Fruit fly (Drosophila melanogaster) whole organism, embryonic: ENCODE data around the gene Rnf146.

ENCODE experiments used
- Atf-2 ChIP-seq: fragments of 200-800 bp; sonication (Bioruptor generic); optimal IDR thresholded peaks from 2 replicates; lab custom pipeline; 2016; ENCODE audit warnings: missing biosample characterization, missing genetic modification characterization
- Bgb ChIP-seq: fragments of 200-800 bp; sonication (Bioruptor generic); IDR thresholded peaks from 2 replicates; pipeline ENCODE4 v1.3.6; 2022; ENCODE audit warnings: missing biosample characterization, missing genetic modification characterization; ENCODE audit not compliant: partially characterized antibody
- Bteb2 ChIP-seq: fragments of 200-800 bp; sonication (Bioruptor generic); optimal IDR thresholded peaks from 2 replicates; lab custom pipeline; 2016; ENCODE audit warnings: missing biosample characterization, missing genetic modification characterization
- CG11723 ChIP-seq: fragments of 200-800 bp; sonication (Bioruptor generic); optimal IDR thresholded peaks from 2 replicates; lab custom pipeline; 2017; ENCODE audit warnings: missing biosample characterization, mild to moderate bottlenecking, missing genetic modification characterization
- CG12071 ChIP-seq: fragments of 200-800 bp; sonication (Bioruptor generic); optimal IDR thresholded peaks from 3 replicates; lab custom pipeline; 2018; ENCODE audit warnings: missing biosample characterization, mild to moderate bottlenecking, missing genetic modification characterization
- CG12219 ChIP-seq: fragments of 200-800 bp; sonication (Bioruptor generic); optimal IDR thresholded peaks from 3 replicates; lab custom pipeline; 2018; ENCODE audit warnings: missing biosample characterization, mild to moderate bottlenecking, missing genetic modification characterization
- CG12942 ChIP-seq: fragments of 200-800 bp; sonication (Bioruptor generic); optimal IDR thresholded peaks from 3 replicates; lab custom pipeline; 2016; ENCODE audit warnings: missing biosample characterization, missing genetic modification characterization
- CG15696 ChIP-seq: fragments of 200-800 bp; sonication (Bioruptor generic); optimal IDR thresholded peaks from 2 replicates; lab custom pipeline; 2019; ENCODE audit warnings: missing biosample characterization, mild to moderate bottlenecking, missing genetic modification characterization, moderate library complexity
- CG16779 ChIP-seq: fragments of 200-800 bp; sonication (Bioruptor generic); IDR thresholded peaks from 2 replicates; pipeline ENCODE4 v1.3.6; 2022; ENCODE audit warnings: missing biosample characterization, missing genetic modification characterization
- CG17361 ChIP-seq: fragments of 200-800 bp; sonication (Bioruptor generic); IDR thresholded peaks from 3 replicates; pipeline ENCODE4 v1.3.6; 2022; ENCODE audit warnings: missing biosample characterization, missing genetic modification characterization
- CG17612 ChIP-seq: fragments of 200-800 bp; sonication (Bioruptor generic); IDR thresholded peaks from 2 replicates; pipeline ENCODE4 v1.3.6; 2022; ENCODE audit warnings: missing biosample characterization, missing genetic modification characterization
- CG2199 ChIP-seq: fragments of 200-800 bp; sonication (Bioruptor generic); IDR thresholded peaks from 3 replicates; pipeline ENCODE4 v1.3.6; 2022; ENCODE audit warnings: missing biosample characterization, missing genetic modification characterization
- CG42726 ChIP-seq: fragments of 200-800 bp; sonication (Bioruptor generic); IDR thresholded peaks from 2 replicates; pipeline ENCODE4 v1.3.6; 2022; ENCODE audit warnings: missing biosample characterization, missing genetic modification characterization; ENCODE audit not compliant: partially characterized antibody
- CG4404 ChIP-seq: fragments of 200-800 bp; sonication (Bioruptor generic); IDR thresholded peaks from 2 replicates; pipeline ENCODE4 v1.3.6; 2022; ENCODE audit warnings: missing biosample characterization, missing genetic modification characterization
- CG5180 ChIP-seq: fragments of 200-800 bp; sonication (Bioruptor generic); optimal IDR thresholded peaks from 3 replicates; lab custom pipeline; 2017; ENCODE audit warnings: missing biosample characterization, missing genetic modification characterization, mild to moderate bottlenecking, moderate library complexity, missing genetic modification reagents
- CG5245 ChIP-seq: fragments of 200-800 bp; sonication (Bioruptor generic); optimal IDR thresholded peaks from 3 replicates; lab custom pipeline; 2016; ENCODE audit warnings: missing biosample characterization, missing genetic modification characterization
- CG7556 ChIP-seq: fragments of 200-800 bp; sonication (Bioruptor generic); optimal IDR thresholded peaks from 2 replicates; lab custom pipeline; 2017; ENCODE audit warnings: missing biosample characterization, mild to moderate bottlenecking, missing genetic modification characterization
- CG8290 ChIP-seq, 3 experiments: fragments of 200-800 bp; sonication (Bioruptor generic); optimal IDR thresholded peaks; 2 replicates each; lab custom pipeline; 2016 to 2019; ENCODE audit warnings: missing biosample characterization in 3 of 3, missing genetic modification characterization in 3 of 3, mild to moderate bottlenecking in 2 of 3, moderate library complexity in 1 of 3
- CG8924 ChIP-seq: fragments of 200-800 bp; optimal IDR thresholded peaks from 3 replicates; lab custom pipeline; 2019; ENCODE audit warnings: missing biosample characterization, mild to moderate bottlenecking, missing genetic modification characterization, moderate library complexity
- Dfd ChIP-seq, 2 experiments: fragments of >200 bp; optimal IDR thresholded peaks; 2 replicates each; lab custom pipeline; 2017; ENCODE audit warnings: missing biosample characterization in 2 of 2, missing genetic modification characterization in 2 of 2
- HLH3B ChIP-seq: fragments of 200-800 bp; sonication (Bioruptor generic); IDR thresholded peaks from 2 replicates; pipeline ENCODE4 v1.3.6; 2022; ENCODE audit warnings: missing biosample characterization, missing genetic modification characterization
- HLH4C ChIP-seq: fragments of 200-800 bp; sonication (Bioruptor generic); IDR thresholded peaks from 3 replicates; pipeline ENCODE4 v1.3.6; 2022; ENCODE audit warnings: missing biosample characterization, missing genetic modification characterization; ENCODE audit not compliant: partially characterized antibody
- HmgD ChIP-seq: fragments of 200-800 bp; sonication (Bioruptor generic); optimal IDR thresholded peaks from 3 replicates; lab custom pipeline; 2016; ENCODE audit warnings: missing biosample characterization, missing genetic modification characterization
- Hsf ChIP-seq: fragments of 200-800 bp; sonication (Bioruptor generic); optimal IDR thresholded peaks from 3 replicates; lab custom pipeline; 2016; ENCODE audit warnings: missing biosample characterization, missing genetic modification characterization
- Nf-YB ChIP-seq: fragments of 200-800 bp; sonication (Bioruptor generic); optimal IDR thresholded peaks from 3 replicates; lab custom pipeline; 2019; ENCODE audit warnings: missing biosample characterization, mild to moderate bottlenecking, missing genetic modification characterization, moderate library complexity
- Nf-YC ChIP-seq: fragments of 200-800 bp; optimal IDR thresholded peaks from 3 replicates; lab custom pipeline; 2019; ENCODE audit warnings: missing biosample characterization, mild to moderate bottlenecking, missing genetic modification characterization, moderate library complexity
- Sox102F ChIP-seq: fragments of 200-800 bp; sonication (Bioruptor generic); optimal IDR thresholded peaks from 2 replicates; lab custom pipeline; 2018; ENCODE audit warnings: missing biosample characterization, mild to moderate bottlenecking, missing genetic modification characterization, moderate library complexity
- Stat92E ChIP-seq, 3 experiments: fragments of >200 bp in 2 of 3; fragments of 200-800 bp in 1 of 3; sonication (Bioruptor generic) in 1 of 3; optimal IDR thresholded peaks; 2 replicates each; lab custom pipeline; 2017 to 2019; ENCODE audit warnings: missing biosample characterization in 3 of 3, missing genetic modification characterization in 3 of 3, mild to moderate bottlenecking in 1 of 3, moderate library complexity in 1 of 3
- bcd ChIP-seq: fragments of 200-800 bp; sonication (Bioruptor generic); optimal IDR thresholded peaks from 2 replicates; lab custom pipeline; 2017; ENCODE audit warnings: missing biosample characterization, mild to moderate bottlenecking, missing genetic modification characterization
- bigmax ChIP-seq: fragments of 200-800 bp; sonication (Bioruptor generic); optimal IDR thresholded peaks from 2 replicates; lab custom pipeline; 2018; ENCODE audit warnings: missing biosample characterization, mild to moderate bottlenecking, missing genetic modification characterization
- crp ChIP-seq, 2 experiments: fragments of 200-800 bp; sonication (Bioruptor generic); optimal IDR thresholded peaks; 2 replicates in 1 of 2; 3 replicates in 1 of 2; lab custom pipeline; 2017; ENCODE audit warnings: missing biosample characterization in 2 of 2, missing genetic modification characterization in 2 of 2, mild to moderate bottlenecking in 1 of 2, moderate library complexity in 1 of 2
- dati ChIP-seq: fragments of 200-800 bp; sonication (Bioruptor generic); IDR thresholded peaks from 2 replicates; pipeline ENCODE4 v1.3.6; 2022; ENCODE audit warnings: missing biosample characterization, missing genetic modification characterization
- dm ChIP-seq: fragments of 200-800 bp; sonication (Bioruptor generic); optimal IDR thresholded peaks from 3 replicates; lab custom pipeline; 2016; ENCODE audit warnings: missing biosample characterization, missing genetic modification characterization
- ind ChIP-seq: fragments of 200-800 bp; sonication (Bioruptor generic); optimal IDR thresholded peaks from 3 replicates; lab custom pipeline; 2016; ENCODE audit warnings: missing biosample characterization, missing genetic modification characterization
- jigr1 ChIP-seq: fragments of 200-800 bp; sonication (Bioruptor generic); IDR thresholded peaks from 3 replicates; pipeline ENCODE4 v1.3.6; 2022; ENCODE audit warnings: missing biosample characterization, missing genetic modification characterization
- ken ChIP-seq: fragments of 200-800 bp; sonication (Bioruptor generic); IDR thresholded peaks from 3 replicates; pipeline ENCODE4 v1.3.6; 2022; ENCODE audit warnings: missing biosample characterization, missing genetic modification characterization
- lmd ChIP-seq: fragments of 200-800 bp; sonication (Bioruptor generic); IDR thresholded peaks from 2 replicates; pipeline ENCODE4 v1.3.6; 2022; ENCODE audit warnings: missing biosample characterization, missing genetic modification characterization
- lov ChIP-seq, 2 experiments: fragments of 200-800 bp in 1 of 2; fragments of >200 bp in 1 of 2; sonication (Bioruptor generic) in 1 of 2; IDR thresholded peaks in 1 of 2; optimal IDR thresholded peaks in 1 of 2; 2 replicates in 1 of 2; 3 replicates in 1 of 2; pipeline versions ENCODE4 v1.3.6 to Lab custom; 2017 to 2022; ENCODE audit warnings: missing biosample characterization in 1 of 2, missing genetic modification characterization in 1 of 2
- mld ChIP-seq: fragments of 200-800 bp; sonication (Bioruptor generic); IDR thresholded peaks from 3 replicates; pipeline ENCODE4 v1.3.6; 2022; ENCODE audit warnings: missing biosample characterization, missing genetic modification characterization; ENCODE audit not compliant: partially characterized antibody
- prd ChIP-seq, 3 experiments: fragments of >200 bp in 2 of 3; fragments of 200-800 bp in 1 of 3; sonication (Bioruptor generic) in 1 of 3; optimal IDR thresholded peaks in 2 of 3; IDR thresholded peaks in 1 of 3; 2 replicates in 2 of 3; 3 replicates in 1 of 3; pipeline versions ENCODE4 v1.3.6 to Lab custom; 2017 to 2022; ENCODE audit warnings: missing biosample characterization in 1 of 3, missing genetic modification characterization in 1 of 3
- ranshi ChIP-seq: fragments of 200-800 bp; sonication (Bioruptor generic); IDR thresholded peaks from 2 replicates; pipeline ENCODE4 v1.3.6; 2022; ENCODE audit warnings: missing biosample characterization, missing genetic modification characterization
- seq ChIP-seq: fragments of 200-800 bp; sonication (Bioruptor generic); IDR thresholded peaks from 2 replicates; pipeline ENCODE4 v1.3.6; 2022; ENCODE audit warnings: missing biosample characterization, missing genetic modification characterization
- sr ChIP-seq: fragments of 200-800 bp; sonication (Bioruptor generic); IDR thresholded peaks from 3 replicates; pipeline ENCODE4 v1.3.6; 2022; ENCODE audit warnings: missing biosample characterization, missing genetic modification characterization
- tin ChIP-seq: fragments of 200-800 bp; sonication (Bioruptor generic); optimal IDR thresholded peaks from 3 replicates; lab custom pipeline; 2016; ENCODE audit warnings: missing biosample characterization, missing genetic modification characterization
- tx ChIP-seq: fragments of 200-800 bp; sonication (Bioruptor generic); optimal IDR thresholded peaks from 2 replicates; lab custom pipeline; 2016; ENCODE audit warnings: missing biosample characterization, missing genetic modification characterization
- unc-4 ChIP-seq: fragments of 200-800 bp; sonication (Bioruptor generic); IDR thresholded peaks from 2 replicates; pipeline ENCODE4 v1.3.6; 2022; ENCODE audit warnings: missing biosample characterization, missing genetic modification characterization; ENCODE audit not compliant: partially characterized antibody
- wdn ChIP-seq: fragments of 200-800 bp; sonication (Bioruptor generic); IDR thresholded peaks from 2 replicates; pipeline ENCODE4 v1.3.6; 2022; ENCODE audit warnings: missing biosample characterization, missing genetic modification characterization
- yki ChIP-seq: fragments of >200 bp; optimal IDR thresholded peaks from 3 replicates; lab custom pipeline; 2018
- zf30C ChIP-seq: fragments of 200-800 bp; sonication (Bioruptor generic); optimal IDR thresholded peaks from 3 replicates; lab custom pipeline; 2018; ENCODE audit warnings: missing biosample characterization, mild to moderate bottlenecking, missing genetic modification characterization

Rnf146 gene

dm6 chr3L:19612172-19612571 lies 30.4 kb downstream of the Rnf146 start, which contains the start of the genes Lon and PIG-F (continued):
- TF ChIP-seq CG12071 (GFP tag; lab: Kevin White, UChicago): peak; percentile 93
- TF ChIP-seq Stat92E (GFP tag; optimal IDR thresholded peaks at IDR 0.05; lab: Kevin White, UChicago): peak in 1 of 3 experiments; percentile 95
- no peak for TF ChIP-seq prd (optimal IDR thresholded peaks at IDR 0.05; lab: Kevin White, UChicago)
- TF ChIP-seq prd (GFP tag; IDR thresholded peaks at IDR 0.05; lab: Robert Waterston, UW): peak; percentile 99
- TF ChIP-seq CG42726 (GFP tag; lab: Robert Waterston, UW): 0 out of 2 replicates have a peak, but pooled peaks have one; percentile 32
- TF ChIP-seq CG4404 (GFP tag; lab: Robert Waterston, UW): peak; percentile 99
- peak; percentile 65 for TF ChIP-seq bigmax
- peak; percentile 98 for TF ChIP-seq Atf-2 (GFP tag; lab: Kevin White, UChicago)
- TF ChIP-seq ind (GFP tag; lab: Kevin White, UChicago): peak; percentile 100
- peak; percentile 99 for TF ChIP-seq CG8924
- peak; percentile 94 for TF ChIP-seq Nf-YC (tag; lab: Kevin White, UChicago)
- peak; percentile 95 for TF ChIP-seq CG17612 (GFP tag; lab: Robert Waterston, UW)
- TF ChIP-seq CG5180 (GFP tag; lab: Kevin White, UChicago): peak; percentile 92
- TF ChIP-seq CG5245 (GFP tag; lab: Kevin White, UChicago): peak; percentile 98
- peak; percentile 51; the same call in 1 of the 2 replicates for TF ChIP-seq unc-4 (GFP tag; lab: Robert Waterston, UW)
- TF ChIP-seq ken: peak; percentile 98
- peak; percentile 94 for TF ChIP-seq dm (GFP tag; lab: Kevin White, UChicago)
- TF ChIP-seq Bteb2 (GFP tag; lab: Kevin White, UChicago): peak; percentile 97
- peak; percentile 97 for TF ChIP-seq wdn (GFP tag; lab: Robert Waterston, UW)
- peak; percentile 63 for TF ChIP-seq Bgb (GFP tag; lab: Robert Waterston, UW)
- TF ChIP-seq tin (GFP tag; lab: Kevin White, UChicago): peak; percentile 100
- peak; percentile 99 for TF ChIP-seq CG7556 (GFP tag; lab: Kevin White, UChicago)
- TF ChIP-seq mld (GFP tag; lab: Robert Waterston, UW): 0 out of 3 replicates have a peak, but pooled peaks have one; percentile 15
- peak; percentile 97 for TF ChIP-seq HmgD (GFP tag; lab: Kevin White, UChicago)
- peak; percentile 71 for TF ChIP-seq HLH4C (GFP tag; lab: Robert Waterston, UW)
- peak; percentile 99 for TF ChIP-seq Sox102F (GFP tag; lab: Kevin White, UChicago)
- TF ChIP-seq CG8290 (GFP tag; optimal IDR thresholded peaks at IDR 0.05; lab: Kevin White, UChicago): peak; percentile 99
- TF ChIP-seq CG8290 (tag; optimal IDR thresholded peaks at IDR 0.05; lab: Kevin White, UChicago): peak in 1 of 2 experiments; percentile 98
- TF ChIP-seq lmd (GFP tag; lab: Robert Waterston, UW): peak; percentile 99
- peak; percentile 100 for TF ChIP-seq CG15696 (tag; lab: Kevin White, UChicago)
- no peak for TF ChIP-seq lov (optimal IDR thresholded peaks at IDR 0.05; lab: Kevin White, UChicago)
- peak; percentile 95 for TF ChIP-seq lov (GFP tag; IDR thresholded peaks at IDR 0.05; lab: Robert Waterston, UW)
- TF ChIP-seq tx (GFP tag; lab: Kevin White, UChicago): peak; percentile 98
- TF ChIP-seq HLH3B (GFP tag; lab: Robert Waterston, UW): peak; percentile 98
- TF ChIP-seq crp (GFP tag; optimal IDR thresholded peaks at IDR 0.05; lab: Kevin White, UChicago): peak; percentile 46 to 78
- TF ChIP-seq ranshi (GFP tag; lab: Robert Waterston, UW): peak; percentile 98
- TF ChIP-seq CG12219: peak; percentile 96
- TF ChIP-seq Dfd (GFP tag; optimal IDR thresholded peaks at IDR 0.05; lab: Kevin White, UChicago): peak in 1 of 2 experiments; percentile 85
- TF ChIP-seq jigr1: peak; percentile 97
- peak; percentile 95 for TF ChIP-seq CG2199 (GFP tag; lab: Robert Waterston, UW)
- TF ChIP-seq Nf-YB: peak; percentile 90
- TF ChIP-seq sr (GFP tag; lab: Robert Waterston, UW): peak; percentile 83; the same call in 2 of the 3 replicates
- TF ChIP-seq bcd (GFP tag; lab: Kevin White, UChicago): peak; percentile 99
- TF ChIP-seq Hsf (GFP tag; lab: Kevin White, UChicago): peak; percentile 99
- peak; percentile 93 for TF ChIP-seq dati
- no peak for TF ChIP-seq yki (lab: Kevin White, UChicago)
- peak; percentile 100 for TF ChIP-seq CG17361 (GFP tag; lab: Robert Waterston, UW)
- peak; percentile 99 for TF ChIP-seq CG11723 (GFP tag; lab: Kevin White, UChicago)
- TF ChIP-seq seq (GFP tag; lab: Robert Waterston, UW): peak; percentile 99
- peak; percentile 93 for TF ChIP-seq CG16779
- peak; percentile 63 for TF ChIP-seq zf30C (GFP tag; lab: Kevin White, UChicago)
- peak; percentile 99 for TF ChIP-seq CG12942 (GFP tag; lab: Kevin White, UChicago)
